Worm (Caenorhabditis elegans) whole organism, L1 larva: ENCODE results near the gene F09F9.2.
A peak's percentile ranks its signal among the peaks of the same experiment; 100 is the strongest.

ENCODE experiments used
- lin-13 ChIP-seq: fragments of 150-350 bp; optimal IDR thresholded peaks from 2 replicates; lab custom pipeline; 2014; ENCODE audit warnings: missing biosample characterization, missing genetic modification reagents, missing genetic modification characterization
- skn-1 ChIP-seq: fragments of 150-350 bp; optimal IDR thresholded peaks from 2 replicates; lab custom pipeline; 2014; ENCODE audit warnings: missing biosample characterization, missing genetic modification characterization
- zag-1 ChIP-seq: fragments of 150-350 bp; optimal IDR thresholded peaks from 2 replicates; lab custom pipeline; 2014; ENCODE audit warnings: missing biosample characterization, missing genetic modification characterization

DNA sequence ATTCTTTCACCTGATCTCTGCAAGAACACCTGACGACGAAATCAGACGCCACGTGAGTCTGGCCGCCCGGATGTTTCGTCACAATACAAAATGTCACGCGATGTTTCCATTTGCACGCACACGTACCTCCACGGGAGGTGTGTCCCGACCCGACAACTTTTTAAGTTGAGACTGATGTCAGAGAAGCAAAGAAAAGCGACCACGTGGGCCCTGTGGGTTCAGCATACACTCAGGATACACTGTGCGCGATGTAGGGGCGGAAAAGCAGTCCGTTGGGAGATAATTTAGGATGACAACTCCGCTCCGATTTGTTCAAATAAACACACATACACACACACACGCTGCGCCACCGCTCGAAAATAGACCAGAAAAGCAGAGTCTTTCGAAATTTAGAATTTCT is 31.0 kb upstream of the F09F9.2 start:
- TF ChIP-seq lin-13 (GFP tag; lab: Kevin White, UChicago) (peak; percentile 31), skn-1 (tag; lab: Kevin White, UChicago) (peak; percentile 75), zag-1 (tag; lab: Kevin White, UChicago) (peak; percentile 32)
